Fruit fly (Drosophila melanogaster) whole organism, pupa: ENCODE measurements around the gene CG9737.
A peak's percentile ranks its signal among the peaks of the same experiment; 100 is the strongest.

Experiments used
- CG10348 ChIP-seq: fragments of 200-800 bp; sonication (Bioruptor generic); IDR thresholded peaks from 2 replicates; pipeline ENCODE4 v1.3.6; 2022; ENCODE audit warnings: missing biosample characterization, missing genetic modification characterization
- CG12605 ChIP-seq: fragments of 200-800 bp; sonication (Bioruptor generic); IDR thresholded peaks from 2 replicates; pipeline ENCODE4 v1.3.6; 2022; ENCODE audit warnings: missing biosample characterization, missing genetic modification characterization
- CG13204 ChIP-seq: fragments of 200-800 bp; sonication (Bioruptor generic); optimal IDR thresholded peaks from 2 replicates; lab custom pipeline; 2018; ENCODE audit warnings: missing biosample characterization, mild to moderate bottlenecking, missing genetic modification characterization, moderate library complexity
- CG14655 ChIP-seq: fragments of 200-800 bp; sonication (Bioruptor generic); optimal IDR thresholded peaks from 3 replicates; lab custom pipeline; 2017; ENCODE audit warnings: mild to moderate bottlenecking, missing biosample characterization, missing genetic modification reagents, missing genetic modification characterization
- CG15710 ChIP-seq: fragments of 200-800 bp; sonication (Bioruptor generic); optimal IDR thresholded peaks from 2 replicates; lab custom pipeline; 2018; ENCODE audit warnings: missing biosample characterization, mild to moderate bottlenecking, missing genetic modification characterization, moderate library complexity
- CG17806 ChIP-seq: fragments of 200-800 bp; sonication (Bioruptor generic); optimal IDR thresholded peaks from 2 replicates; lab custom pipeline; 2018; ENCODE audit warnings: missing biosample characterization, mild to moderate bottlenecking, missing genetic modification characterization, moderate library complexity
- CG32121 ChIP-seq: fragments of 200-800 bp; sonication (Bioruptor generic); IDR thresholded peaks from 2 replicates; pipeline ENCODE4 v1.3.6; 2022; ENCODE audit warnings: missing biosample characterization, missing genetic modification characterization
- CG34367 ChIP-seq: fragments of 200-800 bp; sonication (Bioruptor generic); optimal IDR thresholded peaks from 2 replicates; lab custom pipeline; 2018; ENCODE audit warnings: missing biosample characterization, mild to moderate bottlenecking, missing genetic modification characterization
- CG4496 ChIP-seq: fragments of 200-800 bp; sonication (Bioruptor generic); IDR thresholded peaks from 3 replicates; pipeline ENCODE4 v1.3.6; 2022; ENCODE audit warnings: missing biosample characterization, missing genetic modification characterization
- CG8159 ChIP-seq: fragments of 200-800 bp; sonication (Bioruptor generic); optimal IDR thresholded peaks from 3 replicates; lab custom pipeline; 2018; ENCODE audit warnings: missing biosample characterization, mild to moderate bottlenecking, missing genetic modification characterization, moderate library complexity
- CG8301 ChIP-seq: fragments of 200-800 bp; sonication (Bioruptor generic); optimal IDR thresholded peaks from 2 replicates; lab custom pipeline; 2018; ENCODE audit warnings: missing biosample characterization, mild to moderate bottlenecking, missing genetic modification characterization
- CG9948 ChIP-seq: fragments of 200-800 bp; sonication (Bioruptor generic); optimal IDR thresholded peaks from 2 replicates; lab custom pipeline; 2018; ENCODE audit warnings: missing biosample characterization, mild to moderate bottlenecking, missing genetic modification characterization, moderate library complexity
- D1 ChIP-seq: fragments of 200-800 bp; sonication (Bioruptor generic); optimal IDR thresholded peaks from 2 replicates; lab custom pipeline; 2018; ENCODE audit warnings: missing biosample characterization, mild to moderate bottlenecking, missing genetic modification characterization, moderate library complexity
- EcR ChIP-seq: fragments of 200-800 bp; sonication (Bioruptor generic); optimal IDR thresholded peaks from 3 replicates; lab custom pipeline; 2019; ENCODE audit warnings: missing biosample characterization, missing genetic modification characterization, mild to moderate bottlenecking, moderate library complexity, missing genetic modification reagents
- Ets98B ChIP-seq: fragments of 200-800 bp; sonication (Bioruptor generic); IDR thresholded peaks from 2 replicates; pipeline ENCODE4 v1.3.6; 2022; ENCODE audit warnings: missing biosample characterization, missing genetic modification characterization
- Pif1A ChIP-seq: fragments of 200-800 bp; sonication (Bioruptor generic); optimal IDR thresholded peaks from 3 replicates; lab custom pipeline; 2016; ENCODE audit warnings: missing biosample characterization, missing genetic modification characterization
- Pif1B ChIP-seq: fragments of 200-800 bp; sonication (Bioruptor generic); optimal IDR thresholded peaks from 3 replicates; lab custom pipeline; 2016; ENCODE audit warnings: missing biosample characterization, missing genetic modification characterization
- Snoo ChIP-seq: fragments of 200-800 bp; sonication (Bioruptor generic); optimal IDR thresholded peaks from 3 replicates; lab custom pipeline; 2017; ENCODE audit warnings: missing biosample characterization, mild to moderate bottlenecking, missing genetic modification characterization, inconsistent platforms
- fd96Ca ChIP-seq: fragments of 200-800 bp; sonication (Bioruptor generic); IDR thresholded peaks from 3 replicates; pipeline ENCODE4 v1.3.6; 2022; ENCODE audit warnings: missing biosample characterization, missing genetic modification characterization
- gl ChIP-seq: fragments of 200-800 bp; sonication (Bioruptor generic); optimal IDR thresholded peaks from 2 replicates; lab custom pipeline; 2018; ENCODE audit warnings: missing biosample characterization, mild to moderate bottlenecking, missing genetic modification characterization
- rn ChIP-seq: fragments of 200-800 bp; sonication (Bioruptor generic); IDR thresholded peaks from 2 replicates; pipeline ENCODE4 v1.3.6; 2022; ENCODE audit warnings: missing biosample characterization, missing genetic modification characterization

The CG9737 gene

dm6 chr3R:30203104-30203986 lies 39.8 kb downstream of the CG9737 start:
- peak; percentile 84 for TF ChIP-seq fd96Ca (GFP tag; lab: Robert Waterston, UW)
- peak; percentile 68 for TF ChIP-seq CG9948 (tag; lab: Kevin White, UChicago)
- TF ChIP-seq CG12605 (GFP tag; lab: Robert Waterston, UW): peak; percentile 65; the same call in 1 of the 2 replicates
- peak; percentile 74 for TF ChIP-seq CG8159 (tag; lab: Kevin White, UChicago)
- peak; percentile 24 for TF ChIP-seq EcR (GFP tag; lab: Kevin White, UChicago)
- TF ChIP-seq CG15710: peak; percentile 57
- peak; percentile 83 for TF ChIP-seq Ets98B (GFP tag; lab: Robert Waterston, UW)
- TF ChIP-seq Snoo: peak; percentile 25
- peak; percentile 80 for TF ChIP-seq CG4496 (GFP tag; lab: Robert Waterston, UW)
- peak; percentile 78 for TF ChIP-seq CG10348
- no peak for TF ChIP-seq CG13204 (GFP tag; lab: Kevin White, UChicago)
- TF ChIP-seq D1 (tag; lab: Kevin White, UChicago): no peak
- peak; percentile 77 for TF ChIP-seq Pif1B (GFP tag; lab: Kevin White, UChicago)
- TF ChIP-seq Pif1A (GFP tag; lab: Kevin White, UChicago): peak; percentile 79
- peak; percentile 77 for TF ChIP-seq CG14655 (GFP tag; lab: Kevin White, UChicago)
- peak; percentile 50 for TF ChIP-seq gl (tag; lab: Kevin White, UChicago)
- peak; percentile 67 for TF ChIP-seq CG17806 (tag; lab: Kevin White, UChicago)
- TF ChIP-seq CG8301 (tag; lab: Kevin White, UChicago): peak; percentile 81
- peak; percentile 57 for TF ChIP-seq rn (GFP tag; lab: Robert Waterston, UW)
- TF ChIP-seq CG32121: peak; percentile 81
- peak; percentile 30 for TF ChIP-seq CG34367 (tag; lab: Kevin White, UChicago)

- TF ChIP-seq Snoo (no peak), CG10348 (no peak), fd96Ca (GFP tag; lab: Robert Waterston, UW) (no peak), Pif1B (GFP tag; lab: Kevin White, UChicago) (no peak), CG8301 (tag; lab: Kevin White, UChicago) (no peak), CG15710 (no peak), CG32121 (no peak)
These were observed 40.3 kb downstream of the CG9737 start, which contains the start of gene CG9743 for dm6 chr3R:30202898-30203103. Gene CG9743 (minus strand): TSS chr3R:30202998.

dm6 chr3R:30201064-30201463 lies 42.0 kb downstream of the CG9737 start:
- TF ChIP-seq CG17806 (tag; lab: Kevin White, UChicago) (no peak), fd96Ca (GFP tag; lab: Robert Waterston, UW) (no peak), Snoo (no peak), Pif1B (GFP tag; lab: Kevin White, UChicago) (no peak), rn (GFP tag; lab: Robert Waterston, UW) (no peak), gl (tag; lab: Kevin White, UChicago) (no peak), CG4496 (GFP tag; lab: Robert Waterston, UW) (no peak), D1 (tag; lab: Kevin White, UChicago) (no peak), EcR (GFP tag; lab: Kevin White, UChicago) (no peak), CG12605 (GFP tag; lab: Robert Waterston, UW) (no peak), Ets98B (GFP tag; lab: Robert Waterston, UW) (no peak), CG8159 (tag; lab: Kevin White, UChicago) (no peak), Pif1A (GFP tag; lab: Kevin White, UChicago) (no peak), CG34367 (tag; lab: Kevin White, UChicago) (no peak), CG14655 (GFP tag; lab: Kevin White, UChicago) (no peak)

- TF ChIP-seq EcR (GFP tag; lab: Kevin White, UChicago): no peak
- TF ChIP-seq Snoo: no peak
- no peak for TF ChIP-seq CG9948 (tag; lab: Kevin White, UChicago)
- TF ChIP-seq CG15710: no peak
- TF ChIP-seq Ets98B (GFP tag; lab: Robert Waterston, UW): no peak
- no peak for TF ChIP-seq D1 (tag; lab: Kevin White, UChicago)
- TF ChIP-seq CG10348: no peak
- TF ChIP-seq fd96Ca (GFP tag; lab: Robert Waterston, UW): no peak
- TF ChIP-seq Pif1A (GFP tag; lab: Kevin White, UChicago): no peak
- TF ChIP-seq CG8301 (tag; lab: Kevin White, UChicago): no peak
- no peak for TF ChIP-seq CG17806 (tag; lab: Kevin White, UChicago)
- TF ChIP-seq CG13204 (GFP tag; lab: Kevin White, UChicago): no peak
- no peak for TF ChIP-seq CG4496 (GFP tag; lab: Robert Waterston, UW)
- no peak for TF ChIP-seq CG8159 (tag; lab: Kevin White, UChicago)
- TF ChIP-seq Pif1B (GFP tag; lab: Kevin White, UChicago): no peak
- no peak for TF ChIP-seq CG14655 (GFP tag; lab: Kevin White, UChicago)
- TF ChIP-seq CG34367 (tag; lab: Kevin White, UChicago): no peak
- TF ChIP-seq, all 21 proteins: peak for 0
These were observed 42.9 kb downstream of the CG9737 start for dm6 chr3R:30200091-30200698.

DNA sequence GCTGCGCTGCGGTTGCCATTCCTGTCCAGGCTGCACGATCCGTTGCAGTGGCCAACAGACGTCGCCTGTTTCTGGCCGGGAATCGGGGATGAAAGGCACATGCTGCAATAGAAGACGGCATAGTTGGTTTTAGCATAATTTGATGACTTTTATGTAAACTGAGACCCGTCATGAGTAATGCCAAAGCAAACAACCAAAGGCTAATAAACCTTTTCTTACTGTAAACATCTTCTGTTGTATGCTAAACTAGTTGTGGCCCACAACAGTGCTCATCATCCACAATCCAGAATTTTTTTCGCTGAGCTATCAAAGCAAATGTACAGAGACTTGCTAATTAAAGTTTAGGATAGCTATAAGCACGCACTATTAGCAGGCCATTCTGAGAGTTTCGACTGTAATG lies 44.3 kb downstream of the CG9737 start:
- no peak for TF ChIP-seq CG9948 (tag; lab: Kevin White, UChicago)
- no peak for TF ChIP-seq CG13204 (GFP tag; lab: Kevin White, UChicago)
- no peak for TF ChIP-seq CG32121
- TF ChIP-seq gl (tag; lab: Kevin White, UChicago): no peak
- no peak for TF ChIP-seq CG15710
- no peak for TF ChIP-seq D1 (tag; lab: Kevin White, UChicago)
- no peak for TF ChIP-seq CG14655 (GFP tag; lab: Kevin White, UChicago)
- TF ChIP-seq CG34367 (tag; lab: Kevin White, UChicago): no peak
- no peak for TF ChIP-seq Pif1B (GFP tag; lab: Kevin White, UChicago)
- no peak for TF ChIP-seq Ets98B (GFP tag; lab: Robert Waterston, UW)
- TF ChIP-seq rn (GFP tag; lab: Robert Waterston, UW): no peak
- no peak for TF ChIP-seq CG8159 (tag; lab: Kevin White, UChicago)
- no peak for TF ChIP-seq fd96Ca (GFP tag; lab: Robert Waterston, UW)
- TF ChIP-seq CG4496 (GFP tag; lab: Robert Waterston, UW): no peak
- no peak for TF ChIP-seq CG8301 (tag; lab: Kevin White, UChicago)
- TF ChIP-seq CG17806 (tag; lab: Kevin White, UChicago): no peak
- no peak for TF ChIP-seq CG10348
- TF ChIP-seq CG12605 (GFP tag; lab: Robert Waterston, UW): no peak
- TF ChIP-seq, all 21 proteins: peak for 0
